Fruit fly (Drosophila melanogaster) whole organism, embryonic: Measurements from ENCODE around the gene Liprin-beta.

ENCODE experiments used
- ATbp ChIP-seq: fragments of 200-800 bp; sonication (Bioruptor generic); optimal IDR thresholded peaks from 2 replicates; lab custom pipeline; 2017; ENCODE audit warnings: missing biosample characterization, mild to moderate bottlenecking, missing genetic modification characterization, missing genetic modification reagents
- CG10565 ChIP-seq: fragments of 200-800 bp; sonication (Bioruptor generic); optimal IDR thresholded peaks from 3 replicates; lab custom pipeline; 2016; ENCODE audit warnings: missing biosample characterization, mild to moderate bottlenecking, missing genetic modification characterization
- CG13123 ChIP-seq: fragments of 200-800 bp; sonication (Bioruptor generic); optimal IDR thresholded peaks from 2 replicates; lab custom pipeline; 2016; ENCODE audit warnings: missing biosample characterization, missing genetic modification characterization
- CG14441 ChIP-seq: fragments of 200-800 bp; sonication (Bioruptor generic); IDR thresholded peaks from 2 replicates; pipeline ENCODE4 v1.3.6; 2022; ENCODE audit warnings: missing biosample characterization, missing genetic modification characterization
- CG1529 ChIP-seq: fragments of 200-800 bp; sonication (Bioruptor generic); optimal IDR thresholded peaks from 3 replicates; lab custom pipeline; 2018; ENCODE audit warnings: missing biosample characterization, missing genetic modification characterization
- CG15514 ChIP-seq: fragments of 200-800 bp; sonication (Bioruptor generic); optimal IDR thresholded peaks from 3 replicates; lab custom pipeline; 2017; ENCODE audit warnings: missing biosample characterization, missing genetic modification characterization, mild to moderate bottlenecking, moderate library complexity, missing genetic modification reagents
- CG17186 ChIP-seq: fragments of 200-800 bp; sonication (Bioruptor generic); optimal IDR thresholded peaks from 3 replicates; lab custom pipeline; 2017; ENCODE audit warnings: missing biosample characterization, missing genetic modification reagents, missing genetic modification characterization
- CG17359 ChIP-seq: fragments of 200-800 bp; sonication (Bioruptor generic); optimal IDR thresholded peaks from 3 replicates; lab custom pipeline; 2018; ENCODE audit warnings: missing biosample characterization, mild to moderate bottlenecking, missing genetic modification characterization, moderate library complexity
- CG18764 ChIP-seq: fragments of 200-800 bp; sonication (Bioruptor generic); optimal IDR thresholded peaks from 3 replicates; lab custom pipeline; 2016; ENCODE audit warnings: missing biosample characterization, missing genetic modification characterization
- CG3065 ChIP-seq: fragments of 200-800 bp; sonication (Bioruptor generic); optimal IDR thresholded peaks from 2 replicates; lab custom pipeline; 2016; ENCODE audit warnings: missing biosample characterization, missing genetic modification characterization
- CG31388 ChIP-seq: fragments of 200-800 bp; sonication (Bioruptor generic); optimal IDR thresholded peaks from 2 replicates; lab custom pipeline; 2016; ENCODE audit warnings: missing biosample characterization, missing genetic modification characterization
- CG34224 ChIP-seq: fragments of 200-800 bp; sonication (Bioruptor generic); IDR thresholded peaks from 3 replicates; pipeline ENCODE4 v1.3.6; 2022; ENCODE audit warnings: missing biosample characterization, missing genetic modification characterization; ENCODE audit not compliant: partially characterized antibody
- CG3838 ChIP-seq: fragments of 200-800 bp; sonication (Bioruptor generic); optimal IDR thresholded peaks from 3 replicates; lab custom pipeline; 2016; ENCODE audit warnings: missing biosample characterization, missing genetic modification characterization
- CG4282 ChIP-seq: fragments of 200-800 bp; sonication (Bioruptor generic); optimal IDR thresholded peaks from 2 replicates; lab custom pipeline; 2016; ENCODE audit warnings: missing biosample characterization, missing genetic modification characterization
- CG4424 ChIP-seq: fragments of 200-800 bp; sonication (Bioruptor generic); optimal IDR thresholded peaks from 3 replicates; lab custom pipeline; 2016; ENCODE audit warnings: missing biosample characterization, missing genetic modification characterization
- CG5245 ChIP-seq: fragments of 200-800 bp; sonication (Bioruptor generic); optimal IDR thresholded peaks from 3 replicates; lab custom pipeline; 2016; ENCODE audit warnings: missing biosample characterization, missing genetic modification characterization
- CG5953 ChIP-seq: fragments of 200-800 bp; sonication (Bioruptor generic); IDR thresholded peaks from 2 replicates; pipeline ENCODE4 v1.3.6; 2022; ENCODE audit warnings: missing biosample characterization, missing genetic modification characterization
- CG6272 ChIP-seq: fragments of 200-800 bp; sonication (Bioruptor generic); IDR thresholded peaks from 2 replicates; pipeline ENCODE4 v1.3.6; 2022; ENCODE audit warnings: missing biosample characterization, missing genetic modification characterization
- CG7556 ChIP-seq: fragments of 200-800 bp; sonication (Bioruptor generic); optimal IDR thresholded peaks from 2 replicates; lab custom pipeline; 2017; ENCODE audit warnings: missing biosample characterization, mild to moderate bottlenecking, missing genetic modification characterization
- CG8089 ChIP-seq: fragments of 200-800 bp; sonication (Bioruptor generic); optimal IDR thresholded peaks from 3 replicates; lab custom pipeline; 2016; ENCODE audit warnings: missing biosample characterization, missing genetic modification characterization
- CG9437 ChIP-seq: fragments of 200-800 bp; sonication (Bioruptor generic); optimal IDR thresholded peaks from 2 replicates; lab custom pipeline; 2018; ENCODE audit warnings: missing biosample characterization, mild to moderate bottlenecking, missing genetic modification characterization
- CkIIα-i1 ChIP-seq: fragments of 200-800 bp; sonication (Bioruptor generic); IDR thresholded peaks from 2 replicates; pipeline ENCODE4 v1.3.6; 2022; ENCODE audit warnings: missing biosample characterization, missing genetic modification characterization
- Dp ChIP-seq: fragments of 200-800 bp; sonication (Bioruptor generic); optimal IDR thresholded peaks from 2 replicates; lab custom pipeline; 2018; ENCODE audit warnings: missing biosample characterization, mild to moderate bottlenecking, missing genetic modification characterization, moderate library complexity
- HLH4C ChIP-seq: fragments of 200-800 bp; sonication (Bioruptor generic); IDR thresholded peaks from 3 replicates; pipeline ENCODE4 v1.3.6; 2022; ENCODE audit warnings: missing biosample characterization, missing genetic modification characterization; ENCODE audit not compliant: partially characterized antibody
- Hmr ChIP-seq: fragments of 200-800 bp; sonication (Bioruptor generic); optimal IDR thresholded peaks from 3 replicates; lab custom pipeline; 2017; ENCODE audit warnings: mild to moderate bottlenecking, missing biosample characterization, missing genetic modification reagents, missing genetic modification characterization
- Hr3 ChIP-seq: fragments of 200-800 bp; sonication (Bioruptor generic); optimal IDR thresholded peaks from 3 replicates; lab custom pipeline; 2016; ENCODE audit warnings: missing biosample characterization, missing genetic modification characterization
- Kr ChIP-seq: fragments of 200-800 bp; sonication (Bioruptor generic); optimal IDR thresholded peaks from 2 replicates; lab custom pipeline; 2017; ENCODE audit warnings: missing biosample characterization, mild to moderate bottlenecking, missing genetic modification characterization
- Lhr ChIP-seq: fragments of 200-800 bp; sonication (Bioruptor generic); optimal IDR thresholded peaks from 3 replicates; lab custom pipeline; 2017; ENCODE audit warnings: mild to moderate bottlenecking, missing biosample characterization, missing genetic modification reagents, missing genetic modification characterization
- Nf-YB ChIP-seq: fragments of 200-800 bp; sonication (Bioruptor generic); optimal IDR thresholded peaks from 3 replicates; lab custom pipeline; 2019; ENCODE audit warnings: missing biosample characterization, mild to moderate bottlenecking, missing genetic modification characterization, moderate library complexity
- Pdp1 ChIP-seq, 2 experiments: fragments of 200-800 bp; sonication (Bioruptor generic); optimal IDR thresholded peaks; 3 replicates each; lab custom pipeline; 2016; ENCODE audit warnings: missing biosample characterization in 2 of 2, missing genetic modification characterization in 2 of 2, mild to moderate bottlenecking in 1 of 2, moderate library complexity in 1 of 2
- Sox102F ChIP-seq: fragments of 200-800 bp; sonication (Bioruptor generic); optimal IDR thresholded peaks from 2 replicates; lab custom pipeline; 2018; ENCODE audit warnings: missing biosample characterization, mild to moderate bottlenecking, missing genetic modification characterization, moderate library complexity
- Trl ChIP-seq, 3 experiments: fragments of >200 bp in 2 of 3; fragments of 200-800 bp in 1 of 3; sonication (Bioruptor generic) in 1 of 3; optimal IDR thresholded peaks; 2 replicates in 1 of 3; 3 replicates in 2 of 3; lab custom pipeline; 2016 to 2017; ENCODE audit warnings: missing biosample characterization in 1 of 3, missing genetic modification characterization in 1 of 3
- al ChIP-seq: fragments of 200-800 bp; sonication (Bioruptor generic); IDR thresholded peaks from 2 replicates; pipeline ENCODE4 v1.3.6; 2022; ENCODE audit warnings: missing biosample characterization, missing genetic modification characterization
- bowl ChIP-seq: fragments of 200-800 bp; sonication (Bioruptor generic); IDR thresholded peaks from 2 replicates; pipeline ENCODE4 v1.3.6; 2022; ENCODE audit warnings: missing biosample characterization, missing genetic modification characterization
- ems ChIP-seq: fragments of 200-800 bp; sonication (Bioruptor generic); optimal IDR thresholded peaks from 3 replicates; lab custom pipeline; 2016; ENCODE audit warnings: missing biosample characterization, missing genetic modification characterization
- fd96Cb ChIP-seq: fragments of 200-800 bp; sonication (Bioruptor generic); optimal IDR thresholded peaks from 2 replicates; lab custom pipeline; 2018; ENCODE audit warnings: missing biosample characterization, mild to moderate bottlenecking, missing genetic modification characterization, moderate library complexity
- gro ChIP-seq: fragments of 200-800 bp; sonication (Bioruptor generic); optimal IDR thresholded peaks from 2 replicates; lab custom pipeline; 2016; ENCODE audit warnings: missing biosample characterization, missing genetic modification characterization
- gt ChIP-seq: fragments of 200-800 bp; sonication (Bioruptor generic); IDR thresholded peaks from 2 replicates; pipeline ENCODE4 v1.3.6; 2022; ENCODE audit warnings: missing biosample characterization, missing genetic modification characterization
- knrl ChIP-seq: fragments of 200-800 bp; sonication (Bioruptor generic); IDR thresholded peaks from 3 replicates; pipeline ENCODE4 v1.3.6; 2022; ENCODE audit warnings: missing biosample characterization, missing genetic modification characterization; ENCODE audit not compliant: partially characterized antibody
- lmd ChIP-seq: fragments of 200-800 bp; sonication (Bioruptor generic); IDR thresholded peaks from 2 replicates; pipeline ENCODE4 v1.3.6; 2022; ENCODE audit warnings: missing biosample characterization, missing genetic modification characterization
- lov ChIP-seq, 2 experiments: fragments of 200-800 bp in 1 of 2; fragments of >200 bp in 1 of 2; sonication (Bioruptor generic) in 1 of 2; IDR thresholded peaks in 1 of 2; optimal IDR thresholded peaks in 1 of 2; 2 replicates in 1 of 2; 3 replicates in 1 of 2; pipeline versions ENCODE4 v1.3.6 to Lab custom; 2017 to 2022; ENCODE audit warnings: missing biosample characterization in 1 of 2, missing genetic modification characterization in 1 of 2
- mirr ChIP-seq: fragments of 200-800 bp; sonication (Bioruptor generic); optimal IDR thresholded peaks from 3 replicates; lab custom pipeline; 2018; ENCODE audit warnings: missing biosample characterization, mild to moderate bottlenecking, missing genetic modification characterization
- onecut ChIP-seq: fragments of 200-800 bp; sonication (Bioruptor generic); IDR thresholded peaks from 2 replicates; pipeline ENCODE4 v1.3.6; 2022; ENCODE audit warnings: missing biosample characterization, missing genetic modification characterization
- p53 ChIP-seq: fragments of 200-800 bp; sonication (Bioruptor generic); optimal IDR thresholded peaks from 2 replicates; lab custom pipeline; 2016; ENCODE audit warnings: missing biosample characterization, missing genetic modification characterization
- ro ChIP-seq: fragments of 200-800 bp; sonication (Bioruptor generic); IDR thresholded peaks from 2 replicates; pipeline ENCODE4 v1.3.6; 2022; ENCODE audit warnings: missing biosample characterization, missing genetic modification characterization
- schlank ChIP-seq: fragments of 200-800 bp; sonication (Bioruptor generic); optimal IDR thresholded peaks from 2 replicates; lab custom pipeline; 2018; ENCODE audit warnings: missing biosample characterization, mild to moderate bottlenecking, missing genetic modification characterization
- scrt ChIP-seq: fragments of 200-800 bp; sonication (Bioruptor generic); optimal IDR thresholded peaks from 2 replicates; lab custom pipeline; 2018; ENCODE audit warnings: missing biosample characterization, mild to moderate bottlenecking, missing genetic modification characterization, moderate library complexity
- tx ChIP-seq: fragments of 200-800 bp; sonication (Bioruptor generic); optimal IDR thresholded peaks from 2 replicates; lab custom pipeline; 2016; ENCODE audit warnings: missing biosample characterization, missing genetic modification characterization
- zfh2 ChIP-seq: fragments of 200-800 bp; sonication (Bioruptor generic); optimal IDR thresholded peaks from 2 replicates; lab custom pipeline; 2016; ENCODE audit warnings: missing biosample characterization, missing genetic modification characterization

Gene Liprin-beta

DNA sequence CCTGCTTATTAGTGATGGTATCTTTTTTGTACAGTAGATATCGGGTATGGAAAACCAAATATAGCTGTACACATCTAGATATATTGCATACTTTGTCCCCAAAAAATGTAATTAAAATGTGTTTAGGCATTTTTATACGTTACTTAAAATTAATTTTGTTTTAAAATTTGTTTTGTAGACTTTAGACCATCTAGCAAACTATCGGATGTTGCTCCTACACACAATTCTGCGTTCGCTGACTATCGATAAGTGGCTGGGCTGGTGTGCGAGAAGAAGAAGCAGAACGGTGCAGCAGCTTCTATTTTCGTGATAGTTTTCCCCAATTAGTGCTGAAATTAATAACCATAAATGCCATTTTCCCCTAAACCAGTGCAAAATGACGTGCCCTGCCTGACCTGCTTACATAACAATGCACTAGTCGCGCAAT, at the start of gene Liprin-beta, which contains the start of gene Vps36 (continued):
- TF ChIP-seq lov (optimal IDR thresholded peaks at IDR 0.05; lab: Kevin White, UChicago) (no peak), lov (GFP tag; IDR thresholded peaks at IDR 0.05; lab: Robert Waterston, UW) (no peak), knrl (GFP tag; lab: Robert Waterston, UW) (peak; percentile 99), Pdp1 (GFP tag; optimal IDR thresholded peaks at IDR 0.05; lab: Kevin White, UChicago) (peak; percentile 87 to 95), HLH4C (GFP tag; lab: Robert Waterston, UW) (peak; percentile 92), Hr3 (GFP tag; lab: Kevin White, UChicago) (peak; percentile 91), CG3065 (GFP tag; lab: Kevin White, UChicago) (no peak), Kr (GFP tag; lab: Kevin White, UChicago) (no peak), tx (GFP tag; lab: Kevin White, UChicago) (peak; percentile 92), lmd (GFP tag; lab: Robert Waterston, UW) (peak; percentile 94), CG10565 (GFP tag; lab: Kevin White, UChicago) (no peak), Trl (optimal IDR thresholded peaks at IDR 0.05; lab: Kevin White, UChicago) (no peak), Trl (GFP tag; optimal IDR thresholded peaks at IDR 0.05; lab: Kevin White, UChicago) (peak; percentile 90), ATbp (GFP tag; lab: Kevin White, UChicago) (no peak), Nf-YB (GFP tag; lab: Kevin White, UChicago) (peak; percentile 62), CG14441 (GFP tag; lab: Robert Waterston, UW) (peak; percentile 89), mirr (no peak), CG8089 (GFP tag; lab: Kevin White, UChicago) (peak; percentile 84), schlank (peak; percentile 56), CG31388 (peak; percentile 50), CG9437 (GFP tag; lab: Kevin White, UChicago) (peak; percentile 37), Sox102F (GFP tag; lab: Kevin White, UChicago) (no peak), CG6272 (GFP tag; lab: Robert Waterston, UW) (peak; percentile 93), CG7556 (GFP tag; lab: Kevin White, UChicago) (peak; percentile 69), CG17186 (GFP tag; lab: Kevin White, UChicago) (peak; percentile 91), al (GFP tag; lab: Robert Waterston, UW) (peak; percentile 86), CG4282 (peak; percentile 53), CG5953 (GFP tag; lab: Robert Waterston, UW) (0 out of 2 replicates have a peak, but pooled peaks have one; percentile 44), p53 (peak; percentile 70), CG15514 (peak; percentile 76), CG3838 (peak; percentile 62), bowl (GFP tag; lab: Robert Waterston, UW) (0 out of 2 replicates have a peak, but pooled peaks have one; percentile 15), onecut (no peak), Dp (GFP tag; lab: Kevin White, UChicago) (peak; percentile 21), Hmr (GFP tag; lab: Kevin White, UChicago) (no peak), ems (GFP tag; lab: Kevin White, UChicago) (peak; percentile 77), fd96Cb (peak; percentile 75), scrt (peak; percentile 9), zfh2 (GFP tag; lab: Kevin White, UChicago) (peak; percentile 96), gro (no peak), CG18764 (GFP tag; lab: Kevin White, UChicago) (peak; percentile 77), gt (peak; percentile 74), CkIIα-i1 (no peak), CG1529 (GFP tag; lab: Kevin White, UChicago) (no peak), ro (GFP tag; lab: Robert Waterston, UW) (peak; percentile 50; the same call in 1 of the 2 replicates), CG4424 (GFP tag; lab: Kevin White, UChicago) (peak; percentile 89), CG5245 (GFP tag; lab: Kevin White, UChicago) (peak; percentile 61), CG13123 (peak; percentile 67), Lhr (peak; percentile 67), CG34224 (GFP tag; lab: Robert Waterston, UW) (peak; percentile 88), CG17359 (tag; lab: Kevin White, UChicago) (peak; percentile 79)
